Fruit fly (Drosophila melanogaster) whole organism, prepupa: Measurements from ENCODE around the gene CG16953.

Experiments
- CG10631 ChIP-seq: fragments of 200-800 bp; sonication (Bioruptor generic); optimal IDR thresholded peaks from 2 replicates; lab custom pipeline; 2016; ENCODE audit warnings: missing biosample characterization, missing genetic modification characterization
- CG10669 ChIP-seq: fragments of 200-800 bp; sonication (Bioruptor generic); optimal IDR thresholded peaks from 3 replicates; lab custom pipeline; 2018; ENCODE audit warnings: missing biosample characterization, mild to moderate bottlenecking, missing genetic modification characterization, moderate library complexity
- CG11294 ChIP-seq: fragments of 200-800 bp; sonication (Bioruptor generic); IDR thresholded peaks from 2 replicates; pipeline ENCODE4 v1.3.6; 2022; ENCODE audit warnings: missing biosample characterization, missing genetic modification characterization
- CG11762 ChIP-seq: fragments of 200-800 bp; sonication (Bioruptor generic); optimal IDR thresholded peaks from 3 replicates; lab custom pipeline; 2016; ENCODE audit warnings: missing biosample characterization, missing genetic modification characterization; ENCODE audit not compliant: insufficient read depth
- CG11902 ChIP-seq: fragments of 200-800 bp; sonication (Bioruptor generic); optimal IDR thresholded peaks from 3 replicates; lab custom pipeline; 2016; ENCODE audit warnings: missing biosample characterization, missing genetic modification characterization
- CG16779 ChIP-seq: fragments of 200-800 bp; sonication (Bioruptor generic); optimal IDR thresholded peaks from 3 replicates; lab custom pipeline; 2017; ENCODE audit warnings: missing biosample characterization, mild to moderate bottlenecking, missing genetic modification characterization
- CG3032 ChIP-seq: fragments of 200-800 bp; optimal IDR thresholded peaks from 2 replicates; lab custom pipeline; 2019; ENCODE audit warnings: missing biosample characterization, mild to moderate bottlenecking, missing genetic modification characterization, moderate library complexity
- CG34406 ChIP-seq: fragments of 200-800 bp; sonication (Bioruptor generic); optimal IDR thresholded peaks from 3 replicates; lab custom pipeline; 2016; ENCODE audit warnings: missing biosample characterization, missing genetic modification characterization
- CG3919 ChIP-seq: fragments of 200-800 bp; sonication (Bioruptor generic); optimal IDR thresholded peaks from 3 replicates; lab custom pipeline; 2016; ENCODE audit warnings: missing biosample characterization, missing genetic modification characterization
- CG4318 ChIP-seq: fragments of 200-800 bp; sonication (Bioruptor generic); optimal IDR thresholded peaks from 3 replicates; lab custom pipeline; 2017; ENCODE audit warnings: missing biosample characterization, mild to moderate bottlenecking, missing genetic modification characterization
- CG6163 ChIP-seq: fragments of 200-800 bp; sonication (Bioruptor generic); IDR thresholded peaks from 3 replicates; pipeline ENCODE4 v1.3.6; 2022; ENCODE audit warnings: missing biosample characterization, missing genetic modification characterization
- CG6276 ChIP-seq: fragments of 200-800 bp; sonication (Bioruptor generic); optimal IDR thresholded peaks from 2 replicates; lab custom pipeline; 2017; ENCODE audit warnings: missing biosample characterization, mild to moderate bottlenecking, missing genetic modification characterization
- CG6808 ChIP-seq: fragments of 200-800 bp; sonication (Bioruptor generic); optimal IDR thresholded peaks from 3 replicates; lab custom pipeline; 2017; ENCODE audit warnings: missing biosample characterization, missing genetic modification characterization, mild to moderate bottlenecking, moderate library complexity, missing genetic modification reagents
- CG6854 ChIP-seq: fragments of 200-800 bp; sonication (Bioruptor generic); optimal IDR thresholded peaks from 2 replicates; lab custom pipeline; 2017; ENCODE audit warnings: missing biosample characterization, mild to moderate bottlenecking, missing genetic modification characterization
- CG8119 ChIP-seq: fragments of 200-800 bp; sonication (Bioruptor generic); IDR thresholded peaks from 3 replicates; pipeline ENCODE4 v1.3.6; 2022; ENCODE audit warnings: missing biosample characterization, missing genetic modification characterization
- CG9139 ChIP-seq: fragments of 200-800 bp; sonication (Bioruptor generic); optimal IDR thresholded peaks from 3 replicates; lab custom pipeline; 2017; ENCODE audit warnings: missing biosample characterization, mild to moderate bottlenecking, missing genetic modification characterization
- Eip78C ChIP-seq: fragments of 200-800 bp; sonication (Bioruptor generic); peaks from one replicate; lab custom pipeline; 2016; ENCODE audit warnings: missing biosample characterization, missing genetic modification characterization
- Eip93F ChIP-seq: fragments of 200-800 bp; sonication (Bioruptor generic); optimal IDR thresholded peaks from 2 replicates; lab custom pipeline; 2016; ENCODE audit warnings: missing biosample characterization, mild to moderate bottlenecking, missing genetic modification characterization
- Gug ChIP-seq: fragments of 200-800 bp; sonication (Bioruptor generic); IDR thresholded peaks from 2 replicates; pipeline ENCODE4 v1.3.6; 2022; ENCODE audit warnings: missing biosample characterization, missing genetic modification characterization
- Hr39 ChIP-seq: fragments of 200-800 bp; sonication (Bioruptor generic); optimal IDR thresholded peaks from 2 replicates; lab custom pipeline; 2016; ENCODE audit warnings: missing biosample characterization, missing genetic modification characterization
- Hr4 ChIP-seq: fragments of 200-800 bp; sonication (Bioruptor generic); optimal IDR thresholded peaks from 3 replicates; lab custom pipeline; 2016; ENCODE audit warnings: missing biosample characterization, missing genetic modification characterization
- Sox102F ChIP-seq: fragments of 200-800 bp; sonication (Bioruptor generic); optimal IDR thresholded peaks from 2 replicates; lab custom pipeline; 2016; ENCODE audit warnings: missing biosample characterization, mild to moderate bottlenecking, missing genetic modification characterization
- acj6 ChIP-seq: fragments of 200-800 bp; sonication (Bioruptor generic); optimal IDR thresholded peaks from 3 replicates; lab custom pipeline; 2016; ENCODE audit warnings: missing biosample characterization, missing genetic modification characterization
- cyc ChIP-seq: fragments of 200-800 bp; sonication (Bioruptor generic); optimal IDR thresholded peaks from 3 replicates; lab custom pipeline; 2016; ENCODE audit warnings: missing biosample characterization, missing genetic modification characterization
- dac ChIP-seq: fragments of 200-800 bp; sonication (Bioruptor generic); optimal IDR thresholded peaks from 2 replicates; lab custom pipeline; 2017; ENCODE audit warnings: missing biosample characterization, mild to moderate bottlenecking, missing genetic modification characterization
- dsx ChIP-seq: fragments of 200-800 bp; optimal IDR thresholded peaks from 3 replicates; lab custom pipeline; 2019; ENCODE audit warnings: missing biosample characterization, mild to moderate bottlenecking, missing genetic modification characterization, moderate library complexity; ENCODE audit not compliant: poor library complexity, severe bottlenecking
- eg ChIP-seq: fragments of 200-800 bp; sonication (Bioruptor generic); IDR thresholded peaks from 3 replicates; pipeline ENCODE4 v1.3.6; 2022; ENCODE audit warnings: missing biosample characterization, missing genetic modification characterization
- esn ChIP-seq: fragments of 200-800 bp; sonication (Bioruptor generic); optimal IDR thresholded peaks from 2 replicates; lab custom pipeline; 2016; ENCODE audit warnings: missing biosample characterization, mild to moderate bottlenecking, missing genetic modification characterization, moderate library complexity
- fd85E ChIP-seq: fragments of 200-800 bp; sonication (Bioruptor generic); optimal IDR thresholded peaks from 3 replicates; lab custom pipeline; 2016; ENCODE audit warnings: missing biosample characterization, missing genetic modification characterization
- fkh ChIP-seq: fragments of 200-800 bp; sonication (Bioruptor generic); optimal IDR thresholded peaks from 3 replicates; lab custom pipeline; 2017; ENCODE audit warnings: missing biosample characterization, mild to moderate bottlenecking, missing genetic modification characterization, moderate library complexity
- lz ChIP-seq: fragments of 200-800 bp; sonication (Bioruptor generic); optimal IDR thresholded peaks from 3 replicates; lab custom pipeline; 2016; ENCODE audit warnings: missing biosample characterization, missing genetic modification characterization
- net ChIP-seq: fragments of 200-800 bp; sonication (Bioruptor generic); optimal IDR thresholded peaks from 3 replicates; lab custom pipeline; 2016; ENCODE audit warnings: missing biosample characterization, missing genetic modification characterization
- salr ChIP-seq, 2 experiments: fragments of 200-800 bp; sonication (Bioruptor generic); optimal IDR thresholded peaks; 3 replicates each; lab custom pipeline; 2016 to 2018; ENCODE audit warnings: missing biosample characterization in 2 of 2, missing genetic modification characterization in 2 of 2, mild to moderate bottlenecking in 1 of 2
- spab ChIP-seq: fragments of 200-800 bp; sonication (Bioruptor generic); optimal IDR thresholded peaks from 2 replicates; lab custom pipeline; 2017; ENCODE audit warnings: missing biosample characterization, mild to moderate bottlenecking, missing genetic modification characterization, missing genetic modification reagents
- ss ChIP-seq, 2 experiments: fragments of 200-800 bp; sonication (Bioruptor generic); optimal IDR thresholded peaks; 2 replicates in 1 of 2; 3 replicates in 1 of 2; lab custom pipeline; 2017 to 2018; ENCODE audit warnings: mild to moderate bottlenecking in 2 of 2, missing biosample characterization in 2 of 2, missing genetic modification characterization in 2 of 2, moderate library complexity in 1 of 2
- svp ChIP-seq: fragments of 200-800 bp; sonication (Bioruptor generic); peaks from one replicate; lab custom pipeline; 2016; ENCODE audit warnings: missing biosample characterization, missing genetic modification characterization
- vri ChIP-seq: fragments of 200-800 bp; sonication (Bioruptor generic); optimal IDR thresholded peaks from 3 replicates; lab custom pipeline; 2016; ENCODE audit warnings: missing biosample characterization, mild to moderate bottlenecking, missing genetic modification characterization

Gene CG16953

DNA sequence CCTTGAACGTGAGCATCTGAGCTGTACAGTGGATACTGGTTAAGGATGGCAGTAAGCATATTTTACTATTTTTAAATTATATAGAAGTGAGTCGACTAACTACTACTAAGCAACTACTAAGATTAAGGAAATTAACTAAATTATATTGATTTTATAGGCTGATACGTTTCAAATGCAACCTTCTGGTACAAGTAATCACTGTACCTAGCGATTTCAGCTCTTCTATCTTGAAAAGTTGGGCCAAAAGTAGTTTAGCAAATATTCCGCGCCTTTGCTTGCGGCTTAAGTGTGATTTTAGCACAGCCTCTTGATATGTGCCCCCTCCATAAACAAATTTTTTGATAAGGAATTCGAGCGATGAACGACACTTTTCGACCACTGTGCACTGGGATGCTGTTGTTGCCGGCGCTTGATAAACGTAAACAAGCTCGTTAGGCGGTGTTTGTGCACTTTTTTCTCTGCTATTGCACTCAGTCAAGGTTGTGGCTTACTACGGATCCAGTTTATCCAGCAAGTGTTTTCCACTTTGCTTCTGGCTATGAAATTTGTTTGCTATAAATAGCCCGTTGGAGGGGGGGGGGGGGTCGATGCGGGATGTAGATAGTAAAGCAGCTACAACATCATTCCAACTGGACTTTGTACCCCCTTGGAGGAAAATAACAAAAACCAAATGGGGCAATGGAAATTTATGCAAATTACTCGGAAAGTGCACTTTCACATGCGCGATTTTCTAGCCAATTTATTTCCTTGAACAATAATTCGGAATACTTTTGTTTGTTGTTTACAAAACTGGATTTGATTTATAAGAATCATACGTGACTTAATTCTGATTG, 29.1 kb downstream of the CG16953 start (continued):
- TF ChIP-seq dsx (GFP tag; lab: Kevin White, UChicago) (peak; percentile 6), dac (GFP tag; lab: Kevin White, UChicago) (peak; percentile 46), Gug (peak; percentile 79), fkh (GFP tag; lab: Kevin White, UChicago) (peak; percentile 54), fd85E (no peak), CG6854 (GFP tag; lab: Kevin White, UChicago) (peak; percentile 36), Hr39 (peak; percentile 74), cyc (GFP tag; lab: Kevin White, UChicago) (peak; percentile 67), CG9139 (GFP tag; lab: Kevin White, UChicago) (peak; percentile 93), CG11902 (GFP tag; lab: Kevin White, UChicago) (peak; percentile 50), svp (peak; percentile 86), CG6163 (GFP tag; lab: Robert Waterston, UW) (peak; percentile 81), CG6808 (GFP tag; lab: Kevin White, UChicago) (peak; percentile 88), Hr4 (GFP tag; lab: Kevin White, UChicago) (peak; percentile 84), salr (GFP tag; optimal IDR thresholded peaks at IDR 0.05; lab: Kevin White, UChicago) (peak in 1 of 2 experiments; percentile 65), acj6 (GFP tag; lab: Kevin White, UChicago) (peak; percentile 73), CG10631 (GFP tag; lab: Kevin White, UChicago) (peak; percentile 72), CG6276 (GFP tag; lab: Kevin White, UChicago) (peak; percentile 88), Sox102F (GFP tag; lab: Kevin White, UChicago) (peak; percentile 64), ss (GFP tag; optimal IDR thresholded peaks at IDR 0.05; lab: Kevin White, UChicago) (peak; percentile 89), CG11294 (peak; percentile 74), CG3919 (GFP tag; lab: Kevin White, UChicago) (peak; percentile 81), Eip93F (GFP tag; lab: Kevin White, UChicago) (no peak)

DNA sequence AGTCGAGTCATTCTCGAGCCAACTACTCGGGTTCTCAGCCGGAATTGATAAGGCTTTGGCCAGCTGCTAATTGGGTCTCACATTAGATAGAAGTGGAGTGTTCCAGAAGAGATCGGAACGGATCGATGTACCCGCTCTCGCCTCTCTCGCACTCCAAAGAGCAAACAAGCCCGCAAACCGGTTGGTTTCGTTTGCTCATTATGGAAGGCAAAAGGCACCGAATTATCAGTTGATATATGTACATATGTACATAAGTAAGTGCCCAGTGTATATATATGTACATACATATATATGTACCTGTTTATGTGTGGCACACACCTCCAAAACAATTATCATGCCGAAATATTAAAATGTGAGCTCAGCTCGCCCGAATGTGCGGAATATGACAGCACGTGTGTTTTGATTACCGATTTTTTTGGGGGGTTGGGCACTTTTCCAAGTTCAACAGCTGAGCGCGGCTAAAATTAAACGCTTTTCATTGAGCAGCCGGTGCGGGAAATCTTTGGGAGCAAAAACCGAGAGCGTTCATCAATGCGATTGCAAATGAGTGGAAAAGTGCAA, 29.8 kb downstream of the CG16953 start:
- no peak for TF ChIP-seq esn
- no peak for TF ChIP-seq CG3032 (tag; lab: Kevin White, UChicago)
- no peak for TF ChIP-seq acj6 (GFP tag; lab: Kevin White, UChicago)
- TF ChIP-seq fkh (GFP tag; lab: Kevin White, UChicago), result peak; percentile 95
- no peak for TF ChIP-seq CG11762 (GFP tag; lab: Kevin White, UChicago)
- TF ChIP-seq CG11294, result no peak
- TF ChIP-seq Sox102F (GFP tag; lab: Kevin White, UChicago), result no peak
- TF ChIP-seq CG34406 (GFP tag; lab: Kevin White, UChicago), result no peak
- no peak for TF ChIP-seq Eip78C (GFP tag; lab: Kevin White, UChicago)
- TF ChIP-seq Eip93F (GFP tag; lab: Kevin White, UChicago), result peak; percentile 38
- no peak for TF ChIP-seq CG4318 (GFP tag; lab: Kevin White, UChicago)
- peak; percentile 24; the same call in 1 of the 3 replicates for TF ChIP-seq CG6163 (GFP tag; lab: Robert Waterston, UW)
- TF ChIP-seq spab, result no peak
- TF ChIP-seq net (GFP tag; lab: Kevin White, UChicago), result no peak
- no peak for TF ChIP-seq CG10669
- TF ChIP-seq CG16779 (tag; lab: Kevin White, UChicago), result no peak
- no peak for TF ChIP-seq lz (GFP tag; lab: Kevin White, UChicago)
- TF ChIP-seq CG3919 (GFP tag; lab: Kevin White, UChicago), result no peak
- no peak for TF ChIP-seq Gug
- TF ChIP-seq salr (GFP tag; optimal IDR thresholded peaks at IDR 0.05; lab: Kevin White, UChicago), result no peak
- no peak for TF ChIP-seq CG10631 (GFP tag; lab: Kevin White, UChicago)
- TF ChIP-seq CG8119 (GFP tag; lab: Robert Waterston, UW), result peak; percentile 29; the same call in 1 of the 3 replicates
- TF ChIP-seq vri (GFP tag; lab: Kevin White, UChicago), result no peak
- TF ChIP-seq dsx (GFP tag; lab: Kevin White, UChicago), result no peak
- no peak for TF ChIP-seq eg
- TF ChIP-seq CG6276 (GFP tag; lab: Kevin White, UChicago), result no peak
